Fruit fly (Drosophila melanogaster) whole organism, embryonic: ENCODE measurements around the gene GIIIspla2.

ENCODE experiments used
- ATbp ChIP-seq: fragments of 200-800 bp; sonication (Bioruptor generic); optimal IDR thresholded peaks from 2 replicates; lab custom pipeline; 2017; ENCODE audit warnings: missing biosample characterization, mild to moderate bottlenecking, missing genetic modification characterization, missing genetic modification reagents
- Ada2b ChIP-seq: fragments of 200-800 bp; sonication (Bioruptor generic); IDR thresholded peaks from 2 replicates; pipeline ENCODE4 v1.3.6; 2022; ENCODE audit warnings: missing biosample characterization, missing genetic modification characterization
- B-H1 ChIP-seq: fragments of 200-800 bp; sonication (Bioruptor generic); IDR thresholded peaks from 3 replicates; pipeline ENCODE4 v1.3.6; 2022; ENCODE audit warnings: missing biosample characterization, missing genetic modification characterization
- B-H2 ChIP-seq: fragments of 200-800 bp; sonication (Bioruptor generic); optimal IDR thresholded peaks from 2 replicates; lab custom pipeline; 2018; ENCODE audit warnings: missing biosample characterization, mild to moderate bottlenecking, missing genetic modification characterization
- C15 ChIP-seq: fragments of 200-800 bp; sonication (Bioruptor generic); IDR thresholded peaks from 3 replicates; pipeline ENCODE4 v1.3.6; 2022; ENCODE audit warnings: missing biosample characterization, missing genetic modification characterization
- CG12155 ChIP-seq: fragments of 200-800 bp; sonication (Bioruptor generic); optimal IDR thresholded peaks from 3 replicates; lab custom pipeline; 2016; ENCODE audit warnings: missing biosample characterization, missing genetic modification characterization
- CG13296 ChIP-seq: fragments of 200-800 bp; sonication (Bioruptor generic); optimal IDR thresholded peaks from 3 replicates; lab custom pipeline; 2018; ENCODE audit warnings: missing biosample characterization, mild to moderate bottlenecking, missing genetic modification characterization
- CG14667 ChIP-seq: fragments of 200-800 bp; sonication (Bioruptor generic); IDR thresholded peaks from 2 replicates; pipeline ENCODE4 v1.3.6; 2022; ENCODE audit warnings: missing biosample characterization, missing genetic modification characterization
- CG18619 ChIP-seq: fragments of 200-800 bp; sonication (Bioruptor generic); optimal IDR thresholded peaks from 3 replicates; lab custom pipeline; 2017; ENCODE audit warnings: missing biosample characterization, mild to moderate bottlenecking, missing genetic modification characterization
- CG2199 ChIP-seq: fragments of 200-800 bp; sonication (Bioruptor generic); IDR thresholded peaks from 3 replicates; pipeline ENCODE4 v1.3.6; 2022; ENCODE audit warnings: missing biosample characterization, missing genetic modification characterization
- CG2202 ChIP-seq: fragments of 200-800 bp; sonication (Bioruptor generic); optimal IDR thresholded peaks from 2 replicates; lab custom pipeline; 2018; ENCODE audit warnings: missing biosample characterization, mild to moderate bottlenecking, missing genetic modification characterization
- CG2678 ChIP-seq: fragments of 200-800 bp; sonication (Bioruptor generic); optimal IDR thresholded peaks from 3 replicates; lab custom pipeline; 2019; ENCODE audit warnings: missing biosample characterization, mild to moderate bottlenecking, missing genetic modification characterization, moderate library complexity
- CG3838 ChIP-seq: fragments of 200-800 bp; sonication (Bioruptor generic); optimal IDR thresholded peaks from 3 replicates; lab custom pipeline; 2016; ENCODE audit warnings: missing biosample characterization, missing genetic modification characterization
- CG4707 ChIP-seq: fragments of 200-800 bp; sonication (Bioruptor generic); optimal IDR thresholded peaks from 2 replicates; lab custom pipeline; 2018; ENCODE audit warnings: missing biosample characterization, mild to moderate bottlenecking, missing genetic modification characterization, moderate library complexity
- CG4854 ChIP-seq: fragments of 200-800 bp; sonication (Bioruptor generic); optimal IDR thresholded peaks from 2 replicates; lab custom pipeline; 2016; ENCODE audit warnings: missing biosample characterization, missing genetic modification characterization, inconsistent platforms
- CG8281 ChIP-seq: fragments of 200-800 bp; sonication (Bioruptor generic); optimal IDR thresholded peaks from 2 replicates; lab custom pipeline; 2018; ENCODE audit warnings: missing biosample characterization, mild to moderate bottlenecking, missing genetic modification characterization, moderate library complexity
- CoRest ChIP-seq: fragments of 200-800 bp; sonication (Bioruptor generic); optimal IDR thresholded peaks from 3 replicates; lab custom pipeline; 2018; ENCODE audit warnings: missing biosample characterization, mild to moderate bottlenecking, missing genetic modification characterization, moderate library complexity
- Dip2 ChIP-seq: fragments of 200-800 bp; sonication (Bioruptor generic); IDR thresholded peaks from 2 replicates; pipeline ENCODE4 v1.3.6; 2022; ENCODE audit warnings: missing biosample characterization, missing genetic modification characterization
- Dll ChIP-seq: fragments of 200-800 bp; sonication (Bioruptor generic); IDR thresholded peaks from 4 replicates; pipeline ENCODE4 v1.3.6; 2022; ENCODE audit warnings: missing biosample characterization, missing genetic modification characterization; ENCODE audit not compliant: partially characterized antibody
- Dref ChIP-seq: fragments of 200-800 bp; sonication (Bioruptor generic); IDR thresholded peaks from 2 replicates; pipeline ENCODE4 v1.3.6; 2022; ENCODE audit warnings: missing biosample characterization, missing genetic modification characterization
- E2f2 ChIP-seq: fragments of 200-800 bp; sonication (Bioruptor generic); IDR thresholded peaks from 2 replicates; pipeline ENCODE4 v1.3.6; 2022; ENCODE audit warnings: missing biosample characterization, missing genetic modification characterization
- Ets97D ChIP-seq: fragments of 200-800 bp; sonication (Bioruptor generic); optimal IDR thresholded peaks from 3 replicates; lab custom pipeline; 2016; ENCODE audit warnings: missing biosample characterization, missing genetic modification characterization
- GATAe ChIP-seq: fragments of 200-800 bp; sonication (Bioruptor generic); conservative IDR thresholded peaks from 2 replicates; pipeline ENCODE4 v1.3.6; 2022; ENCODE audit warnings: missing biosample characterization, missing genetic modification characterization
- Gug ChIP-seq: fragments of 200-800 bp; sonication (Bioruptor generic); IDR thresholded peaks from 4 replicates; pipeline ENCODE4 v1.3.6; 2022; ENCODE audit warnings: missing biosample characterization, missing genetic modification characterization
- Hmr ChIP-seq: fragments of 200-800 bp; sonication (Bioruptor generic); optimal IDR thresholded peaks from 3 replicates; lab custom pipeline; 2017; ENCODE audit warnings: mild to moderate bottlenecking, missing biosample characterization, missing genetic modification reagents, missing genetic modification characterization
- Jarid2 ChIP-seq: fragments of 200-800 bp; sonication (Bioruptor generic); optimal IDR thresholded peaks from 3 replicates; lab custom pipeline; 2017; ENCODE audit warnings: mild to moderate bottlenecking, missing biosample characterization, missing genetic modification reagents, missing genetic modification characterization
- Nf-YB ChIP-seq: fragments of 200-800 bp; sonication (Bioruptor generic); optimal IDR thresholded peaks from 3 replicates; lab custom pipeline; 2019; ENCODE audit warnings: missing biosample characterization, mild to moderate bottlenecking, missing genetic modification characterization, moderate library complexity
- Nf-YC ChIP-seq: fragments of 200-800 bp; optimal IDR thresholded peaks from 3 replicates; lab custom pipeline; 2019; ENCODE audit warnings: missing biosample characterization, mild to moderate bottlenecking, missing genetic modification characterization, moderate library complexity
- Sox100B ChIP-seq: fragments of 200-800 bp; sonication (Bioruptor generic); optimal IDR thresholded peaks from 3 replicates; lab custom pipeline; 2018; ENCODE audit warnings: missing biosample characterization, mild to moderate bottlenecking, missing genetic modification characterization
- Spps ChIP-seq: fragments of 200-800 bp; sonication (Bioruptor generic); optimal IDR thresholded peaks from 2 replicates; lab custom pipeline; 2018; ENCODE audit warnings: missing biosample characterization, mild to moderate bottlenecking, missing genetic modification characterization
- Sry-β ChIP-seq: fragments of 200-800 bp; sonication (Bioruptor generic); optimal IDR thresholded peaks from 2 replicates; lab custom pipeline; 2018; ENCODE audit warnings: missing biosample characterization, mild to moderate bottlenecking, missing genetic modification characterization, moderate library complexity
- aop ChIP-seq: fragments of 200-800 bp; sonication (Bioruptor generic); IDR thresholded peaks from 2 replicates; pipeline ENCODE4 v1.3.6; 2022; ENCODE audit warnings: missing biosample characterization, missing genetic modification characterization
- bcd ChIP-seq: fragments of 200-800 bp; sonication (Bioruptor generic); optimal IDR thresholded peaks from 2 replicates; lab custom pipeline; 2017; ENCODE audit warnings: missing biosample characterization, mild to moderate bottlenecking, missing genetic modification characterization
- chinmo ChIP-seq: fragments of 200-800 bp; sonication (Bioruptor generic); IDR thresholded peaks from 4 replicates; pipeline ENCODE4 v1.3.6; 2022; ENCODE audit warnings: missing biosample characterization, missing genetic modification characterization; ENCODE audit not compliant: partially characterized antibody
- crol ChIP-seq: fragments of 200-800 bp; sonication (Bioruptor generic); IDR thresholded peaks from 2 replicates; pipeline ENCODE4 v1.3.6; 2022; ENCODE audit warnings: missing biosample characterization, missing genetic modification characterization
- crp ChIP-seq, 2 experiments: fragments of 200-800 bp; sonication (Bioruptor generic); optimal IDR thresholded peaks; 2 replicates in 1 of 2; 3 replicates in 1 of 2; lab custom pipeline; 2017; ENCODE audit warnings: missing biosample characterization in 2 of 2, missing genetic modification characterization in 2 of 2, mild to moderate bottlenecking in 1 of 2, moderate library complexity in 1 of 2
- dmrt11E ChIP-seq: fragments of 200-800 bp; sonication (Bioruptor generic); optimal IDR thresholded peaks from 3 replicates; lab custom pipeline; 2018; ENCODE audit warnings: missing biosample characterization, mild to moderate bottlenecking, missing genetic modification characterization, moderate library complexity
- dmrt99B ChIP-seq: fragments of 200-800 bp; sonication (Bioruptor generic); optimal IDR thresholded peaks from 2 replicates; lab custom pipeline; 2018; ENCODE audit warnings: missing biosample characterization, mild to moderate bottlenecking, missing genetic modification characterization, moderate library complexity
- exex ChIP-seq: fragments of 200-800 bp; sonication (Bioruptor generic); optimal IDR thresholded peaks from 4 replicates; lab custom pipeline; 2018; ENCODE audit warnings: missing biosample characterization, mild to moderate bottlenecking, missing genetic modification characterization, moderate library complexity
- fd3F ChIP-seq: fragments of 200-800 bp; sonication (Bioruptor generic); optimal IDR thresholded peaks from 2 replicates; lab custom pipeline; 2018; ENCODE audit warnings: missing biosample characterization, mild to moderate bottlenecking, missing genetic modification characterization, moderate library complexity
- kni ChIP-seq: fragments of 200-800 bp; sonication (Bioruptor generic); optimal IDR thresholded peaks from 3 replicates; lab custom pipeline; 2017; ENCODE audit warnings: mild to moderate bottlenecking, missing biosample characterization, missing genetic modification reagents, missing genetic modification characterization
- lilli ChIP-seq: fragments of 200-800 bp; sonication (Bioruptor generic); optimal IDR thresholded peaks from 3 replicates; lab custom pipeline; 2016; ENCODE audit warnings: missing biosample characterization, missing genetic modification characterization
- org-1 ChIP-seq: fragments of 200-800 bp; sonication (Bioruptor generic); optimal IDR thresholded peaks from 2 replicates; lab custom pipeline; 2017; ENCODE audit warnings: missing biosample characterization, missing genetic modification characterization
- salm ChIP-seq: fragments of 200-800 bp; sonication (Bioruptor generic); optimal IDR thresholded peaks from 2 replicates; lab custom pipeline; 2018; ENCODE audit warnings: missing biosample characterization, mild to moderate bottlenecking, missing genetic modification characterization
- slbo ChIP-seq: fragments of 200-800 bp; sonication (Bioruptor generic); IDR thresholded peaks from 2 replicates; pipeline ENCODE4 v1.3.6; 2022; ENCODE audit warnings: missing biosample characterization, missing genetic modification characterization
- slou ChIP-seq: fragments of 200-800 bp; sonication (Bioruptor generic); optimal IDR thresholded peaks from 3 replicates; lab custom pipeline; 2016; ENCODE audit warnings: missing biosample characterization, missing genetic modification characterization
- so ChIP-seq: fragments of 200-800 bp; sonication (Bioruptor generic); IDR thresholded peaks from 3 replicates; pipeline ENCODE4 v1.3.6; 2022; ENCODE audit warnings: missing biosample characterization, missing genetic modification characterization
- tin ChIP-seq: fragments of 200-800 bp; sonication (Bioruptor generic); optimal IDR thresholded peaks from 3 replicates; lab custom pipeline; 2016; ENCODE audit warnings: missing biosample characterization, missing genetic modification characterization
- trh ChIP-seq: fragments of 200-800 bp; sonication (Bioruptor generic); optimal IDR thresholded peaks from 2 replicates; lab custom pipeline; 2016; ENCODE audit warnings: missing biosample characterization, missing genetic modification characterization
- tup ChIP-seq: fragments of 200-800 bp; sonication (Bioruptor generic); optimal IDR thresholded peaks from 2 replicates; lab custom pipeline; 2016; ENCODE audit warnings: missing biosample characterization, mild to moderate bottlenecking, missing genetic modification characterization, moderate library complexity
- vfl ChIP-seq: fragments of 200-800 bp; sonication (Bioruptor generic); optimal IDR thresholded peaks from 2 replicates; lab custom pipeline; 2016; ENCODE audit warnings: missing biosample characterization, missing genetic modification characterization

Gene GIIIspla2

DNA sequence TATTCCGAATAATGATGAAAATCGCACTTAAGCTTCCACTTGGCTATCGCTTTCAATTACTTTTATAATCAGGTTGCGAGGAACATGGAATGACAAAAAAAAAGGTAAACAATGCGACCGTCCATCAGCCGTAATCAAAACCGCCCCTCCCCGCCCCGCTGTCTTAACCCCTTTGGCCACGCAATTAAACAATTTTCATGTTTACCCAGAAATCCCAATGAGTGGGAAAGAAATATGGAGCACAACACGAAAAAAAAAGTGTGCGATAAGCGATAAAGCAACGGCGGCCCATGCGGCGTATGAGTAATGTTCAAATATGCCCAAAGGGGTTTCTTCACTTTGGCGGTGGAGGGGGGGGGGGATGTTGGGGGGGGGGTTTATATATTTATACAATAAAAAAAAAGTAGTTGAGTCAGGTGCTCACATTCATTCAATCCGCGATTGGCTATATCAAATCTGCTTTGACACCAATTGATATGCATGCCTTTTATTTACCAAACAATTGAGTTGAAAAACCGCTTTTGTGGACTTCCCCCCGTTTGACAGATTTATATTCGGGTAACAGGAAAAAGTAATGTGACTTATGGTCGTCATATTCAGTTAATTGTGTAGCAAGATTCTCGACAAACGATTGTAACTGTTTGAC lies 41.6 kb downstream of the GIIIspla2 start (continued):
- TF ChIP-seq vfl (GFP tag; lab: Kevin White, UChicago), result no peak
- peak; percentile 90 for TF ChIP-seq crol (GFP tag; lab: Robert Waterston, UW)
- TF ChIP-seq CG2678 (tag; lab: Kevin White, UChicago), result peak; percentile 29
- no peak for TF ChIP-seq dmrt99B (tag; lab: Kevin White, UChicago)
- no peak for TF ChIP-seq CG14667 (GFP tag; lab: Robert Waterston, UW)
- no peak for TF ChIP-seq slou (GFP tag; lab: Kevin White, UChicago)
- TF ChIP-seq tin (GFP tag; lab: Kevin White, UChicago), result no peak
- peak; percentile 28 for TF ChIP-seq Nf-YB (GFP tag; lab: Kevin White, UChicago)
- no peak for TF ChIP-seq aop (GFP tag; lab: Robert Waterston, UW)
- TF ChIP-seq lilli, result no peak
- peak; percentile 52 for TF ChIP-seq CG8281 (tag; lab: Kevin White, UChicago)
- no peak for TF ChIP-seq B-H2 (GFP tag; lab: Kevin White, UChicago)
- TF ChIP-seq trh (GFP tag; lab: Kevin White, UChicago), result no peak
- no peak for TF ChIP-seq Ets97D (GFP tag; lab: Kevin White, UChicago)
- TF ChIP-seq CG4707, result no peak
- peak; percentile 24 for TF ChIP-seq CG18619 (GFP tag; lab: Kevin White, UChicago)
- TF ChIP-seq Hmr (GFP tag; lab: Kevin White, UChicago), result peak; percentile 47
- TF ChIP-seq exex (tag; lab: Kevin White, UChicago), result peak; percentile 95
- TF ChIP-seq GATAe (GFP tag; lab: Robert Waterston, UW), result peak; percentile 81
- TF ChIP-seq E2f2, result no peak
- peak; percentile 4 for TF ChIP-seq salm (tag; lab: Kevin White, UChicago)
- no peak for TF ChIP-seq tup (GFP tag; lab: Kevin White, UChicago)
- TF ChIP-seq kni, result peak; percentile 33
- TF ChIP-seq dmrt11E (tag; lab: Kevin White, UChicago), result no peak
- peak; percentile 30 for TF ChIP-seq Nf-YC
- no peak for TF ChIP-seq CoRest
- TF ChIP-seq Jarid2, result no peak
- 0 out of 4 replicates have a peak, but pooled peaks have one; percentile 14 for TF ChIP-seq chinmo
- no peak for TF ChIP-seq CG12155 (GFP tag; lab: Kevin White, UChicago)
- peak; percentile 11 for TF ChIP-seq ATbp
- TF ChIP-seq Spps, result no peak
- no peak for TF ChIP-seq C15 (GFP tag; lab: Robert Waterston, UW)
- TF ChIP-seq, all 482 proteins: peak for 61

dm6 chrX:8202724-8203362 lies 45.4 kb downstream of the GIIIspla2 start:
- no peak for TF ChIP-seq CG2199 (GFP tag; lab: Robert Waterston, UW)
- TF ChIP-seq so (GFP tag; lab: Robert Waterston, UW), result no peak
- no peak for TF ChIP-seq Dip2
- no peak for TF ChIP-seq CG3838 (GFP tag; lab: Kevin White, UChicago)
- TF ChIP-seq Dref (GFP tag; lab: Robert Waterston, UW), result no peak
- no peak for TF ChIP-seq CG13296
- no peak for TF ChIP-seq crp (GFP tag; optimal IDR thresholded peaks at IDR 0.05; lab: Kevin White, UChicago)
- no peak for TF ChIP-seq Gug
- no peak for TF ChIP-seq fd3F (GFP tag; lab: Kevin White, UChicago)
- TF ChIP-seq slbo, result peak; percentile 45
- TF ChIP-seq org-1 (GFP tag; lab: Kevin White, UChicago), result peak; percentile 25
- no peak for TF ChIP-seq Sox100B (GFP tag; lab: Kevin White, UChicago)
- no peak for TF ChIP-seq CG4854
- no peak for TF ChIP-seq Sry-β (GFP tag; lab: Kevin White, UChicago)
- peak; percentile 45; the same call in 1 of the 2 replicates for TF ChIP-seq Ada2b (GFP tag; lab: Robert Waterston, UW)
- peak; percentile 19 for TF ChIP-seq bcd (GFP tag; lab: Kevin White, UChicago)
- TF ChIP-seq CG2202, result no peak
- no peak for TF ChIP-seq B-H1
- no peak for TF ChIP-seq Dll (GFP tag; lab: Robert Waterston, UW)
